Fruit fly (Drosophila melanogaster) whole organism: ENCODE measurements around the gene Vta1.

ENCODE experiments used
- CG8478 ChIP-seq: fragments of >200 bp; optimal IDR thresholded peaks from 2 replicates; lab custom pipeline; 2018; ENCODE audit warnings: inconsistent platforms
- psq ChIP-seq: fragments of >200 bp; optimal IDR thresholded peaks from 2 replicates; lab custom pipeline; 2017

DNA sequence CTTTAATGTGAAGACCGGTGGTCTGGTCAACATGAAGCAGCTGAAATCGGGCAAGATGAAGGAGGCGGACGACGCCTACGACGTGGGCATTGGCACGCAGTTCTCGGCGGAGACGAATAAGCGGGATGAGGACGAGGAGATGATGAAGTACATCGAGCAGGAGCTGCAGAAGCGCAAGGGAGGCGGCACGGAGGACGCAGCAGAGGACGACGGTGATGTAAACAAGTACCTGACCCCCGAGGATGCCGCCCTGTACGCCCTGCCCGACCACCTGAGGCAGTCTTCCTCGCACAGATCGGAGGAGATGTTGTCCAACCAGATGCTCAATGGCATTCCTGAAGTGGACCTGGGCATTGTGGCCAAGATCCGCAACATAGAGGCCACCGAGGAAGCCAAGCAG, 12.8 kb upstream of the Vta1 start:
- TF ChIP-seq psq (lab: Kevin White, UChicago): no peak
- TF ChIP-seq CG8478 (lab: Kevin White, UChicago): no peak
